Worm (Caenorhabditis elegans): ENCODE results near the gene H17B01.2.

- TF ChIP-seq ceh-36 (tag; optimal IDR thresholded peaks at IDR 0.05): no peak
- TF ChIP-seq ama-1 (optimal IDR thresholded peaks at IDR 0.05): no peak
- TF ChIP-seq hmg-4 (GFP tag; optimal IDR thresholded peaks at IDR 0.05): no peak
- no peak for TF ChIP-seq sea-1 (GFP tag; conservative IDR thresholded peaks at IDR 0.05)
- no peak for TF ChIP-seq tbx-11 (GFP tag; IDR thresholded peaks at IDR 0.05)
- no peak for TF ChIP-seq scrt-1 (GFP tag; IDR thresholded peaks at IDR 0.05)
- TF ChIP-seq hmbx-1 (tag; optimal IDR thresholded peaks at IDR 0.05): no peak
Measured at ce11 chrII:1474807-1475206, 4.4 kb downstream of the H17B01.2 start.
